Fruit fly (Drosophila melanogaster): ENCODE data around the gene Cyp4d14.

DNA sequence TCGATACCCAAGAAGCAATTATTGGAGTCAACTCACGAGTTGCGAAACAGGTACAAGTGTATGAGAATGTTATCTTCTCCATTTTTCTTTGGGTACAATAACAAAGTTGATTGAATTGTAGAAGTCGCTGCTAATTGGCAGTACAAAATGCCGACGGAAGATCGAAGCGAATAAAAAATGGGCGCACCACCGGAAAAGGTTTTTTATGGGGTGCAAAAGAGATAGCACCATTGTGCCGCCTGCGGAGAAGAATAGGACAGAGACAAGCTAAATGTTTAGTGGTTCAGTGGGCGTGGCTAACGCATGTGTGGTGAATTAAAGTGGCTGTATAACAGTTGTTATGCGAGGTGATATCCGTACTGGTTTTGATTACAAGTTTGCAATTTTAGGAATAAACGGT, 34.6 kb downstream of the Cyp4d14 start:
- TF ChIP-seq CG17806 (tag; optimal IDR thresholded peaks at IDR 0.05) (no peak), Pif1A (GFP tag; optimal IDR thresholded peaks at IDR 0.05) (no peak), CG13204 (GFP tag; optimal IDR thresholded peaks at IDR 0.05) (no peak), Ets98B (GFP tag; IDR thresholded peaks at IDR 0.05) (no peak), CG8301 (tag; optimal IDR thresholded peaks at IDR 0.05) (no peak), Snoo (tag; optimal IDR thresholded peaks at IDR 0.05) (no peak), CG4496 (GFP tag; IDR thresholded peaks at IDR 0.05) (peak; percentile 40; the same call in 1 of the 3 replicates), Pif1B (GFP tag; optimal IDR thresholded peaks at IDR 0.05) (no peak), gl (tag; optimal IDR thresholded peaks at IDR 0.05) (no peak), CG9948 (tag; optimal IDR thresholded peaks at IDR 0.05) (no peak), CG15710 (tag; optimal IDR thresholded peaks at IDR 0.05) (no peak)

Measured in whole organism, pupa.